Fruit fly (Drosophila melanogaster): Measurements from ENCODE around the gene Samuel.
A peak's percentile ranks its signal among the peaks of the same experiment; 100 is the strongest.

Samuel gene

DNA sequence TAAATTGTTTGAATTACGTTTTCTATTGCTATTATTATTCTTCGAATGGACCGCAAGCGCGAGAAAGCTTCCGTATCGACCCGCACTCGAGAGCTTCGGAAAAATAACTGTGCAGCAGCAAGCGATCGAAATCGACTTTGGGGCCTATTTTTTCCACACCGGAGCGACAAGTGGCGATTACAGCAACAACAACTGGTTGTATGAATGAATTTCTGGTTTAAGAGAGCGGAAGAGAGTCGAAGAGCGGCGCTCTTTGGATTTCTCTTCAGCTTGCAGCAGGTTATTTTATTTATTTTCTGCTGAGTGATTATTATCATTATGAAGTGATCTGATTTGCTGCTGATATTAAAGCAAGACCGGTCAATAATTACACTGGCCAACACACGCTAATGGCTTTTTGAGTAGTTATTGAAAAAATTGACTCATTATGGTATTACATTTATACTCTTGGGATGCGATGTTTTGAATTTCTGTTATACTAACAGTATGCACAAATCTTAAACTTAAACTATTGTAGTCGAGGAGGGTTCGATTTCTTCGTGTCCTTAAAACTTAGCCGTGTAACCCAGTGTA, at the start of gene Samuel:
Samuel (minus strand) TSS at position 112 of the 573 bp plus-strand sequence.
- peak; percentile 54 for TF ChIP-seq CG17801 (GFP tag; optimal IDR thresholded peaks at IDR 0.05; ENCODE audit: partially characterized antibody)

DNA sequence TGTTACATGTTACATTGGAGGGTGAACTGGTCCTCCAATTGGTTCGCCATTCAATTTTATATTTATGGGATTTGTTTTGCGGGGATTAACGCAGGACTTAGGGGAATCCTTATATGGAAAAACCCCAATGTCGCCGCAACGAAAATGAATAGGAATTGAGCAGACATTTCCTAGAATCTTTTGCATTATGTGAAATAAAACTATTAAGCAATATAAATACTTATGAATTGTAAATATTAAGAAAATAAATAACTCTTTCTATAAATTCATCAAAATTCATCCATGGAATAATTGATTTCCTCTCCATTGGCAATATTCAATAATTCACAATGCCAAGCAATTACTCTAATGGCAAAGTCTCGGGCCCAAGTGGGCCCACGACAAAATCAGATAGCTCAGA, 46.9 kb upstream of the Samuel start, which contains the start of gene Gr32a:
Gr32a (plus strand) TSS at position 301 of the 400 bp plus-strand sequence.
- TF ChIP-seq CG17801 (GFP tag; optimal IDR thresholded peaks at IDR 0.05; ENCODE audit: partially characterized antibody), result no peak

DNA sequence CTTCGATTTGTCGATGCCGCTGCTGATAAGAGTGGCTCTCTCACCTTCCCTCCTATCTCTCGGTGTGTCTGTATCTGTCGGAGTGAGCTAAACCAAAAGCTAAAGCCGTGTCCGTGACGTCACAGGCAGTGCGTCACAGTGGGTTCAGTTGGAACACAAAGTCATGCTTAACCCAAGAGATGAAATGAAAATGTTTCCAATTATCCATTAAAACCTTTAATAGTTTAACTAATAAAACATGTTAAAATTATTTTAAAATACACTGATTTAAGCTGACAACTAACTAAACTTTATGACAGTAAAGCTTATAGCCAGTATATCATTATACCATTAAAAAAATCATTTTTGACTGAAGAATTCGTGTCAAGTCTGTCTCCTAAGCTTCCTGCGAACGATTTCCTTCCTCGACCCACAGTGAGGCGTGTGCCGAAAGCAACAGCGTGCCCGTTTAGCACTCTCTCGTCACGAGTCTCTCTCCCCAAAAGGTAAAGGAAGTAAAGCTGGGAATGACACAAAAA, 46.3 kb upstream of the Samuel start, which contains the start of gene Idua:
Idua (minus strand) TSS at position 51 of the 518 bp plus-strand sequence.
- TF ChIP-seq CG17801 (GFP tag; optimal IDR thresholded peaks at IDR 0.05; ENCODE audit: partially characterized antibody), result peak; percentile 31

DNA sequence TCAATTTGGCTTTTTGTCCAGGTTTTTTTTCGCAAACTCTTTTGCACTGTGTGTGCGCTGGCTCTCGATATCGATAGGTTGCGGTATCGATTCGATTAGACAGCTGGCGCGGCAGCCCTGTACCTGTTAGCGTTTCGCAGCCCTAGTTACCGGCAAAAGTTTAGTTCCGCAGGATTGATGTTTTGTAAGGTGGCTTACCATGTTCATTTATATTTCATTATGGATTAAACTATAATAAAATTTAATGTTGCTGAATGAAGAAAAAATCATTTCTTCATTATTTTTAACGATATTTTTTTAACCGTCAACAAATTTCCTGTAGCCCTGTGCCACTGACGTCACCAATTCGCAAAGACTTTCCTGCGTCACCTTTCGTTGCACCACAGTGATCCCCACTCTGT, 39.8 kb upstream of the Samuel start, which contains the start of gene Reps:
Reps (minus strand) TSS at position 84 of the 401 bp plus-strand sequence.
- peak; percentile 94 for TF ChIP-seq CG17801 (GFP tag; optimal IDR thresholded peaks at IDR 0.05; ENCODE audit: partially characterized antibody)

DNA sequence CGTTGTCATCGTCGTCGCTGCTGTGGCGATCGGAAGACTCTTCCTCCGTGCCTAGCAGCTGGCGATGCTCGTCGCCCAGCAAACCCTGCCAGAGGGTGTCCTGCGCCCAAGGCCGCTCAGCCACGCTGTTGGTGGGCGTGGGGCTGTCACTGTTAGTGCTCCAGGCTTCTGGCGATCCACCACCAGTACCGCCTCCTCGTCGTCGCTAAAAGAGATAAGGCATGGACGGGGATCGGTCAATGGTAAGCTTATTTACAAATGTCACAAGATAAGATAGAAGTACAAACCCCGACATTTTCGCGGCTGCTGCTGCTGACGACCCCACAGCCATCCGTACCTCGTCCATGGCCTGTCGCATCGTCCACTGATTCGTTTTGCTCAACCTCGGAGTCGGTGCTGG, 38.5 kb upstream of the Samuel start:
- TF ChIP-seq CG17801 (GFP tag; optimal IDR thresholded peaks at IDR 0.05; ENCODE audit: partially characterized antibody), result no peak

DNA sequence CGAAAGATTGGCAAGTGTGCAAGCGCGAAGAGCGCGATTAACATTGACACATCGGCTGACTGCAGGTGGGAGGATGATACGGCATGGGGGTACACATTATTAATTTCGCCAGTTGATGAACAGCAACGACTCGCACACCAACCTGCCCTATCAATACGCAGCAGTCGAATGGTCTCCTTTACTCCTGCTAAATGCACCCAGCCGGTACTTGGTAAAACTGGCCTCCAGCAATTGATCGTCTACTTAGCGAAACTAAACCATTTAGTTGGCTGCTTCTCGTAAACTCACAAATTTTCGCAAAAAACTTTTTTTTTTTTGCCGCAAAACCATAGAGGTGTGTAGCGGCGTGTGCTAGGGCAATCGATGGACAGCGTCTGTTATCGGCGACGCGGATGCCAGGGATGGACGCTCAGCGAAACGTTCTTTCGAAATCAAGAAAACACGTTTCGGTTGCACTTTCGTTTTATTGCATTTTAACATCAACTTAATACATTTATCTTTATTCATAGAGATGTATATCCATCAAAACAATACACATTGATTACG, 33.8 kb upstream of the Samuel start, which contains the start of gene Ge-1:
Ge-1 (minus strand) TSS at position 373 of the 546 bp plus-strand sequence.
- peak; percentile 40 for TF ChIP-seq CG17801 (GFP tag; optimal IDR thresholded peaks at IDR 0.05; ENCODE audit: partially characterized antibody)

DNA sequence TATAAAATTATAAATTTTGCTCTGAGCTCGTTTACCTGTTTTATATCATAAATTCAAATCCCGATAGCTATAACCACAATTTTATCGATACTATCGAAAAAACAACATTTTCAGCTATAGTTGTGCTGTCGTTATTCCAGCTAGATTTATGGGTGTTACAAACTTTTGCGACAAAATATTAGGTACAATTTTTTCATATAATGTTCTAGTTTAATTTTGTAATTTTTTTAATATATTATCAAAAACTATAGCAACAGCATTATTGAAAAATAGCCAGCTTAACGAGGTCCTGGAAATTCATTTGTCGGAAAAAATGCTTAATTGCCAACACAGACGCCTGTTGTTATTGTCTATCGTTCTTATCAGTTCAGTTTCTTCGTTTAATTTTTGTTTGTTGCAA, 24.3 kb upstream of the Samuel start, which contains the start of gene Wdr59:
Wdr59 (plus strand) TSS at position 334 of the 400 bp plus-strand sequence.
- peak; percentile 14 for TF ChIP-seq CG17801 (GFP tag; optimal IDR thresholded peaks at IDR 0.05; ENCODE audit: partially characterized antibody)

DNA sequence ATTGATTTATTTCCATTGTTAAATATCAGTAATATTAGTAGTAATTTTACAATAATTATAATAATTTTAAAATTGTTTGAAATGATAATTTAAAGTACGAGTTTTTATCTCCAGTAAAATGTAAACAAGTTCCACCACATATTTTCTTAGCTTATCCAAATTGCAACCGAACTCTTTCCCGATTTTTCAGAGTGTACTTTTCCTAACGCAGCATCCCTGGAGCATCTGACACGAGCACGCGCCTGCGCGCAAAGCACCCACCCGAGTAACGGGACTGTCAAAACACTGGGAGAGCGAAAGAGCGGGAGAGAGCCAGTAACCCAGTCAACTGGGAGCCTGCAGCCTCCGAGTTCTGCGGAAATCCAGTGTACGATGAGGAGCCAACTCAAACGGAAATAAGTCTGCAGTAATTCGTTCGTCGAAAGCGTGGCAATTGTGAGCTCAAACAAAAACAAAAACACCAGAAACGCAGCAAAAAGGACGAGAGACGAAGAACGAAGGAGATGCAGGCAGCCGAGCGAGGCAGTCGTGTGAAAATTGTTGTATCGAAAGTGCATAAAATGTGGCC, 19.6 kb upstream of the Samuel start, which contains the start of gene CG16854:
CG16854 (plus strand) TSS at position 365 of the 568 bp plus-strand sequence.
- no peak for TF ChIP-seq CG17801 (GFP tag; optimal IDR thresholded peaks at IDR 0.05; ENCODE audit: partially characterized antibody)

DNA sequence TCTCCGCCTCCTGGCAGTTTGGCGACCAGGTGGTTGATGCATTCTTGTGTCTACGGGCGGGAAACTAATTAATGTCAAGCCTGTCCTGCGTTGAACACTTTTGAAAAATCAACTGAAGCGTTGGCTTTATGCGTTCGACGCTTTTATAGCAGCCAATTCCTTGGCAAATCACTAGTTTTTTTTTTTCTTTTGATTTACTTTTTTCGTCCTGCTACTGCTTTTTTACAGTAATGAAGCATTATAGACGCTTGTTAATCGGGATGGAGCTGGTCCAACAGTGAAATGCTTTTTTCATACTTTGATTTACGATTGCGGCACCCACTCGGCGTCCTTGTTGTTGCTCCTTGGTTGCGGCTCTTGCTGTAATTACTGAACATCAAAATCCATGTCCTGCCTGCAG, 18.3 kb upstream of the Samuel start, which contains the start of gene AstCC:
AstCC (minus strand) TSS at position 101 of the 400 bp plus-strand sequence.
- no peak for TF ChIP-seq CG17801 (GFP tag; optimal IDR thresholded peaks at IDR 0.05; ENCODE audit: partially characterized antibody)

DNA sequence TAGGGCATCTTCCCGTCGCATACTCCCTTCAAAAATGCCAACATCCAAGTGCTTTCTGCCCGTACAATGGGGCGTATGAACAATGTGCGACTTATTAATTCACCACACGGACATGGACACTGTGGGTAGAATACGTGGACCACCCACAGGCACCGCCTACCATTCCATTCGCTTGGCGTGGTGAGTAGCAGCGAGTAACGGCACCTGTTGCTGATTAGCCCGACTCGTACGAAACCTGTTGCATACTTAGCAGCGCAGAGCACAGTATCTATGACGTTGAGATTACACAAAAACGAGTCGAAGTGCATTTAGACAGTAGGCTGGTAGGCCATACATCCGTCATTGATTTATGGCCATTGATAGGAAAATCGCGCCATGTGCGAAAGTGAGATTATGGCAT, 15.2 kb upstream of the Samuel start:
- TF ChIP-seq CG17801 (GFP tag; optimal IDR thresholded peaks at IDR 0.05; ENCODE audit: partially characterized antibody), result no peak

DNA sequence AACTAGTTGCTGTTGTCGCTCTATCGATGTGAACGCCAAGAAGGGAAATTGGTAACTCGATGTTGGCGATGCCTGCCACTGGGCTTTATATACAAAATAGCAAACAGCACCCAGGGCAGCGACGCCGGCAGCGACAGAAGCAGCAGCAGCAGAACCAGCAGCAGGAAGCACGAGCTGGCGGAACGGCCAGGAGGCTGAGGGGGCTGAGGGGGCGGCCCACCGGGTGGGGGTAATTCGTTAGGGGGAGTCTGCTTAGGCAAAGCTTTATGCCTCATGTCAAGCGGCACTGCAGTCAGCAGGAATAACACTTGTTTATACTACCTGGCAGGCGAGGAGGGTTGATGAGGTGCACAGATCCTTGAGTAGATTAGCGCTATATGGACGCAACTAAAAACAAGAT, 14.5 kb upstream of the Samuel start, which contains the start of gene AstC:
AstC (minus strand) TSS at position 63 of the 400 bp plus-strand sequence.
- TF ChIP-seq CG17801 (GFP tag; optimal IDR thresholded peaks at IDR 0.05; ENCODE audit: partially characterized antibody), result no peak

DNA sequence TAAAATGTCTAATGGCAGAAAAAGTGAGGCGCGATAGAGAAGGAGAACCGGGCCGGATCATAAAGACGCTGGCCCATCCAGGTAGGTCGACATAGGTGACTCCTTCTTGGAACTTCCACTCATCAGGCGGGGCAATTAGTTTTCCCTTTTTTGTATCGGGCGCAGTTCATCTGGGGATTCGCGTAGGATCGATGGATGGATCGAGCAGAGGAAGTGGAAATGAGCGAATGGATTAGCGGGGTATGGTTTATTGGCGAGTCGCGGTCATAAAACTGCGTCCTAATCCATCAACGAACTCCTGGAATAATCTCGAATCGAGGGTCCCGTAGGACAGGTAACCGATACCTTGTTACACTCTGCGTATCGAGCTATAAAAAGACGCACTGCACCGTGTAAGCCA, 8.3 kb upstream of the Samuel start, which contains the start of gene CG43725:
CG43725 (plus strand) TSS at position 400 of the 400 bp plus-strand sequence.
- no peak for TF ChIP-seq CG17801 (GFP tag; optimal IDR thresholded peaks at IDR 0.05; ENCODE audit: partially characterized antibody)

DNA sequence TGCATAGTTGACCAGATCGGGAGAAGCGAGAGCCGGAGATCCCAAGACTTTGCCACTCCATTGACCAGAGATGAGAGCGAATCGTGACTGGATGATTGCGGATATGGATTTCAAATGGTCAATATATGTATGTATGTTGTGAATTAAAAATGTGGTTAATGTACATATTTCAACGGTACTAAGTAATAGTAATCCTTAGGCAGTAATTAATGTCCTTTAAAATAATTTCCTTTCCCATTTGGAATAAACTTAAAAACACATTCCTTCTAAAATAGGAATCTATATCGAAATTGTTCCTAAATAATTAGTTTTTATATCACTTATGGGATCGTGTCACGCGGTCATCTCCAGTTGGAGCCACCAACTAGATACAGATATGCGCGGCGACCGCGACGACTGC, 7.1 kb upstream of the Samuel start:
- TF ChIP-seq CG17801 (GFP tag; optimal IDR thresholded peaks at IDR 0.05; ENCODE audit: partially characterized antibody), result no peak

DNA sequence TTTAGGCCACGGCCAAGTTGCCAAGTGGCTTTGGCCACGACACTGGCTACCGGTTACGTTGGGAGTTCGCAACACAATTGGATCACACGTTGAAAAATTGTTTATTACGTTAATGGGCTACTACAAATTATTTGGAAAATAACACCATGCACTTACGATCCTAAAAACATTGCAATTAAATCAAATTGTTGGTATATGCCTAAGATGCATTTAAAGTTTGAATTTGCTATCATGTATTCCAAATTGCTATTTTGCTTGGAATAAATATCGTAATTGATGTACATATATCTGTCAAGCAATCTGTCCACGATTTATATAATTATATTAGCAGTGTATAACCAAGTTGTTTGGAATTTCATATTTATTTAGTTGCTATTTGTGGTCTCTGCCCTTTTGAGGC, 6.1 kb upstream of the Samuel start:
- TF ChIP-seq CG17801 (GFP tag; optimal IDR thresholded peaks at IDR 0.05; ENCODE audit: partially characterized antibody), result no peak

DNA sequence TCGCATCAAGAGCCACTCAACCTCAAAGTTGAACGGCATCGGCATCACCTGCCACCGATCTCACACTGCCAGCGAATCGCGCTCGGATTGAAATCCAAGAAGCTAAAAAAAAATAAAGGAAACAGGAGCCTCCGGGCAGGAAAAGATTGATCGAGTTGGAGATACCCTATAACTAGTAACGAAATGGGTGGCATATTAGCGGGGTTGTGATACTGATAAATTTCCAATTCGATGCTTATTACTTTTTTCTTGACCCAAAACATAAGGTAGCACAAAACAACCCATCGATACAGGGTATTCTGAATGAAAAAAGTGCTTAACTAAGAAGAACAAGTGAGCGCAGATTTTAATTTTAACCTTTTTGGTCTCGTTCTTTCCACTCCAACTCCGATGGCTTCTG, 5.5 kb upstream of the Samuel start:
- TF ChIP-seq CG17801 (GFP tag; optimal IDR thresholded peaks at IDR 0.05; ENCODE audit: partially characterized antibody), result no peak
